Worm (Caenorhabditis elegans) whole organism, L2 larva: ENCODE results near the gene Y38E10A.2.
"Not testable (repeated sequence)": the region's sequence is repeated elsewhere in the genome, so short reads cannot be mapped to it uniquely, and the experiment has no call there.

ENCODE experiments used
- F13H6.1 ChIP-seq: sonication (generic microtip); optimal IDR thresholded peaks from 2 replicates; lab custom pipeline; 2016; ENCODE audit warnings: missing genetic modification characterization, missing compliant biosample characterization
- Y55F3AM.14 ChIP-seq: fragments of 200-800 bp; sonication (Bioruptor generic); optimal IDR thresholded peaks from 2 replicates; lab custom pipeline; 2018; ENCODE audit warnings: mild to moderate bottlenecking, missing genetic modification characterization, missing compliant biosample characterization
- ZK546.5 ChIP-seq: sonication (generic microtip); optimal IDR thresholded peaks from 2 replicates; lab custom pipeline; 2017; ENCODE audit warnings: missing biosample characterization, missing genetic modification characterization
- alr-1 ChIP-seq: fragments of 150-350 bp; optimal IDR thresholded peaks from 2 replicates; lab custom pipeline; 2014; ENCODE audit warnings: missing biosample characterization, missing genetic modification characterization
- aly-2 ChIP-seq: fragments of 150-350 bp; optimal IDR thresholded peaks from 2 replicates; lab custom pipeline; 2014; ENCODE audit warnings: missing biosample characterization, missing genetic modification characterization
- ama-1 ChIP-seq: fragments of 150-350 bp; optimal IDR thresholded peaks from 2 replicates; lab custom pipeline; 2018; ENCODE audit warnings: inconsistent platforms
- ceh-16 ChIP-seq: fragments of 150-350 bp; optimal IDR thresholded peaks from 2 replicates; lab custom pipeline; 2014; ENCODE audit warnings: missing biosample characterization, missing genetic modification characterization
- ceh-82 ChIP-seq: fragments of 150-350 bp; optimal IDR thresholded peaks from 2 replicates; lab custom pipeline; 2014; ENCODE audit warnings: missing biosample characterization, missing genetic modification characterization
- crh-2 ChIP-seq: sonication (generic microtip); optimal IDR thresholded peaks from 2 replicates; lab custom pipeline; 2017; ENCODE audit warnings: missing biosample characterization, missing genetic modification characterization
- elt-1 ChIP-seq: fragments of 150-350 bp; optimal IDR thresholded peaks from 2 replicates; lab custom pipeline; 2014; ENCODE audit warnings: missing biosample characterization, missing genetic modification characterization
- elt-3 ChIP-seq: sonication (generic microtip); optimal IDR thresholded peaks from 2 replicates; lab custom pipeline; 2017; ENCODE audit warnings: missing biosample characterization, missing genetic modification characterization
- fos-1 ChIP-seq: fragments of 150-350 bp; optimal IDR thresholded peaks from 2 replicates; lab custom pipeline; 2014; ENCODE audit warnings: missing biosample characterization, missing genetic modification characterization
- gmeb-1 ChIP-seq: fragments of 150-350 bp; optimal IDR thresholded peaks from 2 replicates; lab custom pipeline; 2014; ENCODE audit warnings: missing biosample characterization, missing genetic modification characterization
- lin-11 ChIP-seq: fragments of 150-350 bp; sonication (generic microtip); optimal IDR thresholded peaks from 2 replicates; lab custom pipeline; 2014; ENCODE audit warnings: missing biosample characterization, missing genetic modification characterization, inconsistent platforms, mixed read lengths
- lin-13 ChIP-seq: fragments of 150-350 bp; optimal IDR thresholded peaks from 2 replicates; lab custom pipeline; 2014; ENCODE audit warnings: missing biosample characterization, missing genetic modification reagents, missing genetic modification characterization
- lsy-2 ChIP-seq, 2 experiments: fragments of 150-350 bp in 1 of 2; sonication (generic microtip) in 1 of 2; optimal IDR thresholded peaks; 2 replicates each; lab custom pipeline; 2014 to 2017; ENCODE audit warnings: missing biosample characterization in 2 of 2, missing genetic modification characterization in 2 of 2
- mab-5 ChIP-seq: fragments of 150-350 bp; optimal IDR thresholded peaks from 2 replicates; lab custom pipeline; 2014; ENCODE audit warnings: missing biosample characterization, missing genetic modification characterization
- mbf-1 ChIP-seq: sonication (generic microtip); optimal IDR thresholded peaks from 2 replicates; lab custom pipeline; 2017; ENCODE audit warnings: missing biosample characterization, missing genetic modification characterization
- mdl-1 ChIP-seq, 2 experiments: fragments of 150-350 bp in 1 of 2; sonication (generic microtip) in 1 of 2; optimal IDR thresholded peaks; 2 replicates each; lab custom pipeline; 2017; ENCODE audit warnings: missing biosample characterization in 2 of 2, missing genetic modification characterization in 2 of 2
- nhr-10 ChIP-seq: sonication (generic microtip); optimal IDR thresholded peaks from 2 replicates; lab custom pipeline; 2017; ENCODE audit warnings: missing biosample characterization, missing genetic modification characterization
- nhr-11 ChIP-seq: fragments of 150-350 bp; optimal IDR thresholded peaks from 2 replicates; lab custom pipeline; 2014; ENCODE audit warnings: missing biosample characterization, missing genetic modification characterization
- nhr-12 ChIP-seq: fragments of 150-350 bp; optimal IDR thresholded peaks from 2 replicates; lab custom pipeline; 2014; ENCODE audit warnings: missing biosample characterization, missing genetic modification characterization
- nhr-23 ChIP-seq: fragments of 150-350 bp; optimal IDR thresholded peaks from 2 replicates; lab custom pipeline; 2014; ENCODE audit warnings: missing biosample characterization, missing genetic modification reagents, missing genetic modification characterization
- nhr-237 ChIP-seq: fragments of 150-350 bp; optimal IDR thresholded peaks from 2 replicates; lab custom pipeline; 2014; ENCODE audit warnings: missing biosample characterization, missing genetic modification characterization
- nhr-25 ChIP-seq: fragments of 150-350 bp; sonication (generic microtip); optimal IDR thresholded peaks from 3 replicates; lab custom pipeline; 2014; ENCODE audit warnings: missing biosample characterization, missing genetic modification characterization
- nhr-6 ChIP-seq: fragments of 150-350 bp; optimal IDR thresholded peaks from 2 replicates; lab custom pipeline; 2014; ENCODE audit warnings: missing biosample characterization, missing genetic modification characterization
- peb-1 ChIP-seq: fragments of 150-350 bp; optimal IDR thresholded peaks from 2 replicates; lab custom pipeline; 2014; ENCODE audit warnings: missing biosample characterization, missing genetic modification characterization
- sem-4 ChIP-seq: fragments of 150-350 bp; optimal IDR thresholded peaks from 2 replicates; lab custom pipeline; 2014; ENCODE audit warnings: missing biosample characterization, missing genetic modification reagents, missing genetic modification characterization
- skn-1 ChIP-seq: sonication (generic microtip); optimal IDR thresholded peaks from 2 replicates; lab custom pipeline; 2017; ENCODE audit warnings: missing biosample characterization, missing genetic modification characterization
- sma-3 ChIP-seq: sonication (generic microtip); optimal IDR thresholded peaks from 2 replicates; lab custom pipeline; 2016; ENCODE audit warnings: missing genetic modification reagents, missing genetic modification characterization, missing compliant biosample characterization
- snpc-4 ChIP-seq: fragments of 150-350 bp; optimal IDR thresholded peaks from 2 replicates; lab custom pipeline; 2014; ENCODE audit warnings: missing biosample characterization, missing genetic modification characterization
- unc-39 ChIP-seq: fragments of 150-350 bp; optimal IDR thresholded peaks from 2 replicates; lab custom pipeline; 2014; ENCODE audit warnings: missing biosample characterization, missing genetic modification characterization
- unc-62 ChIP-seq: fragments of 150-350 bp; optimal IDR thresholded peaks from 2 replicates; lab custom pipeline; 2014; ENCODE audit warnings: missing biosample characterization, missing genetic modification reagents, missing genetic modification characterization
- zag-1 ChIP-seq: fragments of 150-350 bp; optimal IDR thresholded peaks from 2 replicates; lab custom pipeline; 2014; ENCODE audit warnings: missing biosample characterization, missing genetic modification characterization
- ztf-1 ChIP-seq: fragments of 200-800 bp; sonication (Bioruptor generic); conservative IDR thresholded peaks from 2 replicates; pipeline ENCODE4 v1.3.6; 2022; ENCODE audit warnings: missing genetic modification characterization, missing compliant biosample characterization
- ztf-11 ChIP-seq: sonication (generic microtip); optimal IDR thresholded peaks from 2 replicates; lab custom pipeline; 2017; ENCODE audit warnings: missing biosample characterization, missing genetic modification characterization

The Y38E10A.2 gene

DNA sequence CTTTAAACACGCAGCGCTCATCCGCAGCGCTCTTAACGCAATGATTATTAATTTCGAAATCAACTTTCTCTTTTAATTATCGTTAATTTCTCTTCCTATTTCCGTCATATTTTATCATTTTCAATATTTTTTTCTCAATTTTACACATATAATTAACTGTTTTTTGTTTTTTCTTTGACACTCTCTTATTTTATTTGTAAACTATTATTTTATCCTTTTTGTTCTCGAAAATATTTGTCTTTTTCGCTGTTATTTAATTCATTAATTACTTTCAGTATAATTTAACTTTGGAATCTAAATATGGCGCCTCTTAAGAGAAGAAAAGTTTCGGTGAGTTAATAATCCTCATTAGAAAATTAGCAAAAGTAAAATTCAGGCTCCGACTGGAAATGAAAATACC, 37.2 kb downstream of the Y38E10A.2 start, which contains the start of gene F49C5.3:
Gene F49C5.3 (plus strand): TSS at position 301 of the 400 bp plus-strand sequence.
- not testable (repeated sequence) for TF ChIP-seq ama-1 (lab: Kevin White, UChicago); elt-1 (tag; lab: Kevin White, UChicago); mab-5 (tag; lab: Kevin White, UChicago)

ce11 chrII:12535297-12535803, 38.1 kb downstream of the Y38E10A.2 start, which contains the start of gene nimk-1:
TSS of gene nimk-1 (plus strand) at chrII:12535753.
- no peak for TF ChIP-seq lsy-2 (tag; optimal IDR thresholded peaks at IDR 0.05; lab: Kevin White, UChicago)
- no peak for TF ChIP-seq nhr-10
- TF ChIP-seq elt-1 (tag; lab: Kevin White, UChicago), result no peak
- TF ChIP-seq snpc-4 (tag; lab: Kevin White, UChicago), result no peak
- no peak for TF ChIP-seq F13H6.1
- TF ChIP-seq nhr-6, result no peak
- no peak for TF ChIP-seq peb-1 (tag; lab: Kevin White, UChicago)
- no peak for TF ChIP-seq sma-3 (GFP tag; lab: Kevin White, UChicago)
- no peak for TF ChIP-seq elt-3 (tag; lab: Kevin White, UChicago)
- no peak for TF ChIP-seq ztf-1
- no peak for TF ChIP-seq gmeb-1 (tag; lab: Kevin White, UChicago)
- TF ChIP-seq Y55F3AM.14, result no peak

ce11 chrII:12530958-12531357, 42.5 kb downstream of the Y38E10A.2 start, which contains the start of gene srx-120:
TSS of gene srx-120 (plus strand) at chrII:12531258.
- TF ChIP-seq mdl-1 (tag; optimal IDR thresholded peaks at IDR 0.05; lab: Kevin White, UChicago), result no peak
- TF ChIP-seq unc-39 (tag; lab: Kevin White, UChicago), result no peak
- TF ChIP-seq fos-1, result no peak
- no peak for TF ChIP-seq ztf-1
- TF ChIP-seq ceh-16 (tag; lab: Kevin White, UChicago), result no peak
- TF ChIP-seq nhr-10, result no peak
- TF ChIP-seq nhr-12, result no peak
- no peak for TF ChIP-seq ama-1 (lab: Kevin White, UChicago)
- TF ChIP-seq nhr-23 (tag; lab: Kevin White, UChicago), result no peak
- TF ChIP-seq mbf-1 (tag; lab: Kevin White, UChicago), result no peak
- no peak for TF ChIP-seq ZK546.5 (tag; lab: Kevin White, UChicago)
- TF ChIP-seq nhr-237 (tag; lab: Kevin White, UChicago), result no peak
- TF ChIP-seq nhr-25, result no peak
- TF ChIP-seq peb-1 (tag; lab: Kevin White, UChicago), result no peak
- no peak for TF ChIP-seq alr-1
- TF ChIP-seq nhr-11 (tag; lab: Kevin White, UChicago), result no peak
- no peak for TF ChIP-seq unc-62

- TF ChIP-seq aly-2 (tag; lab: Kevin White, UChicago) (no peak), nhr-10 (no peak), nhr-25 (no peak), ztf-11 (tag; lab: Kevin White, UChicago) (no peak)
Observed at ce11 chrII:12527947-12528346, 45.5 kb downstream of the Y38E10A.2 start, which contains the start of gene srx-119. TSS of gene srx-119 (plus strand) at chrII:12528247.

DNA sequence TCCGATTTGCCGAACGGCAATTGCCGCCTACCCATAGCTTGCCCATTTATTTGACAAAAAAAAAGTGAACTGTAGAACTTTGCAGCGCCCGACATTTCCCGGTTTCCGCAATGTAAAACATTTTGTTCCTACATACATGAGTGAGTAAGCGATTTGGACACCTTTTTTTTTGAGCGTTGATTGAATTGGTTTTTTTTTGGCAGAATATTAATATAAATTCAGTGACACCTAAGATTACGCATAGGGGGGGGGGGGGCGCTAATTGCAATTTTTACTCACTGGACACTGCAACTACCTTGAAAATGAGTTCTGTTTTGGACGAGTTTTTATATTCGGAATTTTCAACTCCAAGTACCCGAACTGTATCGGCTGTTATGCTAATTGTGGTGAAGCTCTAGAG, 47.9 kb downstream of the Y38E10A.2 start, which contains the start of gene srx-118:
Gene srx-118 (plus strand): TSS at position 301 of the 400 bp plus-strand sequence.
- no peak for TF ChIP-seq nhr-12
- no peak for TF ChIP-seq nhr-11 (tag; lab: Kevin White, UChicago)
- TF ChIP-seq nhr-10, result no peak
- TF ChIP-seq zag-1 (tag; lab: Kevin White, UChicago), result no peak
- TF ChIP-seq nhr-25, result no peak
- TF ChIP-seq crh-2, result no peak
- no peak for TF ChIP-seq aly-2 (tag; lab: Kevin White, UChicago)
- no peak for TF ChIP-seq snpc-4 (tag; lab: Kevin White, UChicago)
- TF ChIP-seq Y55F3AM.14, result no peak
- TF ChIP-seq lin-11, result no peak
- TF ChIP-seq ama-1 (lab: Kevin White, UChicago), result no peak
- TF ChIP-seq sem-4 (tag; lab: Kevin White, UChicago), result no peak
- no peak for TF ChIP-seq ceh-82 (tag; lab: Kevin White, UChicago)
- no peak for TF ChIP-seq lin-13 (GFP tag; lab: Kevin White, UChicago)
- no peak for TF ChIP-seq skn-1 (tag; lab: Kevin White, UChicago)
- TF ChIP-seq, all 48 proteins: peak for 0
